Worm (Caenorhabditis elegans) whole organism, L3 larva: ENCODE data around the gene C10G8.3.
A peak's percentile ranks its signal among the peaks of the same experiment; 100 is the strongest.

Experiments used
- R02D3.7 ChIP-seq: fragments of 150-350 bp; optimal IDR thresholded peaks from 2 replicates; lab custom pipeline; 2014; ENCODE audit warnings: missing biosample characterization, missing genetic modification characterization
- ZK546.5 ChIP-seq: sonication (generic microtip); optimal IDR thresholded peaks from 2 replicates; lab custom pipeline; 2017; ENCODE audit warnings: missing biosample characterization, missing genetic modification characterization
- aly-2 ChIP-seq: fragments of 150-350 bp; optimal IDR thresholded peaks from 2 replicates; lab custom pipeline; 2014; ENCODE audit warnings: missing biosample characterization, missing genetic modification characterization
- ama-1 ChIP-seq: fragments of 150-350 bp; optimal IDR thresholded peaks from 2 replicates; lab custom pipeline; 2018
- ceh-16 ChIP-seq: sonication (generic microtip); optimal IDR thresholded peaks from 2 replicates; lab custom pipeline; 2017; ENCODE audit warnings: missing biosample characterization, missing genetic modification characterization
- ceh-28 ChIP-seq: fragments of 150-350 bp; optimal IDR thresholded peaks from 2 replicates; lab custom pipeline; 2014; ENCODE audit warnings: missing biosample characterization, missing genetic modification reagents, missing genetic modification characterization
- ceh-82 ChIP-seq: fragments of 150-350 bp; optimal IDR thresholded peaks from 2 replicates; lab custom pipeline; 2014; ENCODE audit warnings: missing biosample characterization, missing genetic modification characterization
- ceh-9 ChIP-seq: sonication (generic microtip); optimal IDR thresholded peaks from 2 replicates; lab custom pipeline; 2018; ENCODE audit warnings: missing biosample characterization, missing genetic modification characterization
- daf-12 ChIP-seq: fragments of 150-350 bp; optimal IDR thresholded peaks from 2 replicates; lab custom pipeline; 2014; ENCODE audit warnings: missing biosample characterization, missing genetic modification reagents, missing genetic modification characterization
- egl-27 ChIP-seq: sonication (generic microtip); optimal IDR thresholded peaks from 4 replicates; lab custom pipeline; 2017; ENCODE audit warnings: missing biosample characterization, missing genetic modification reagents, missing genetic modification characterization
- egl-5 ChIP-seq: fragments of 150-350 bp; optimal IDR thresholded peaks from 2 replicates; lab custom pipeline; 2017; ENCODE audit warnings: missing biosample characterization, missing genetic modification reagents, missing genetic modification characterization, inconsistent platforms
- elt-1 ChIP-seq: fragments of 150-350 bp; optimal IDR thresholded peaks from 2 replicates; lab custom pipeline; 2014; ENCODE audit warnings: missing biosample characterization, missing genetic modification characterization
- elt-2 ChIP-seq: sonication (generic microtip); optimal IDR thresholded peaks from 2 replicates; lab custom pipeline; 2016; ENCODE audit warnings: missing genetic modification reagents, mild to moderate bottlenecking, missing genetic modification characterization, missing compliant biosample characterization
- elt-3 ChIP-seq, 3 experiments: fragments of 150-350 bp in 1 of 3; sonication (generic microtip) in 2 of 3; optimal IDR thresholded peaks; 2 replicates in 2 of 3; 4 replicates in 1 of 3; lab custom pipeline; 2014 to 2017; ENCODE audit warnings: missing biosample characterization in 3 of 3, missing genetic modification characterization in 3 of 3
- eor-1 ChIP-seq, 2 experiments: fragments of 150-350 bp; optimal IDR thresholded peaks; 2 replicates each; lab custom pipeline; 2014 to 2018; ENCODE audit warnings: missing biosample characterization in 2 of 2, missing genetic modification characterization in 2 of 2
- fkh-10 ChIP-seq: sonication (generic microtip); optimal IDR thresholded peaks from 2 replicates; lab custom pipeline; 2017; ENCODE audit warnings: missing biosample characterization, missing genetic modification reagents, missing genetic modification characterization
- fkh-2 ChIP-seq: fragments of 150-350 bp; optimal IDR thresholded peaks from 2 replicates; lab custom pipeline; 2014; ENCODE audit warnings: missing biosample characterization, missing genetic modification reagents, missing genetic modification characterization
- fos-1 ChIP-seq: fragments of 150-350 bp; optimal IDR thresholded peaks from 2 replicates; lab custom pipeline; 2014; ENCODE audit warnings: missing biosample characterization, missing genetic modification characterization
- hmg-11 ChIP-seq: sonication (generic microtip); optimal IDR thresholded peaks from 2 replicates; lab custom pipeline; 2016; ENCODE audit warnings: missing genetic modification characterization, missing compliant biosample characterization
- jun-1 ChIP-seq: fragments of 150-350 bp; optimal IDR thresholded peaks from 2 replicates; lab custom pipeline; 2014; ENCODE audit warnings: missing biosample characterization, missing genetic modification reagents, missing genetic modification characterization
- lin-15B ChIP-seq: fragments of 150-350 bp; optimal IDR thresholded peaks from 2 replicates; lab custom pipeline; 2014; ENCODE audit warnings: missing biosample characterization, missing genetic modification characterization
- lin-39 ChIP-seq: fragments of 150-350 bp; optimal IDR thresholded peaks from 2 replicates; lab custom pipeline; 2018; ENCODE audit warnings: missing biosample characterization, missing genetic modification reagents, missing genetic modification characterization
- lsy-12 ChIP-seq: sonication (generic microtip); optimal IDR thresholded peaks from 2 replicates; lab custom pipeline; 2016; ENCODE audit warnings: mild to moderate bottlenecking, missing genetic modification characterization, missing compliant biosample characterization
- mdl-1 ChIP-seq: fragments of 150-350 bp; optimal IDR thresholded peaks from 2 replicates; lab custom pipeline; 2014; ENCODE audit warnings: missing biosample characterization, missing genetic modification characterization
- mml-1 ChIP-seq: fragments of 150-350 bp; sonication (generic microtip); optimal IDR thresholded peaks from 3 replicates; lab custom pipeline; 2014; ENCODE audit warnings: missing biosample characterization, missing genetic modification characterization
- nfya-1 ChIP-seq: sonication (generic microtip); optimal IDR thresholded peaks from 2 replicates; lab custom pipeline; 2017; ENCODE audit warnings: missing genetic modification characterization, mild to moderate bottlenecking, missing compliant biosample characterization, antibody characterized with exemption, moderate library complexity; ENCODE audit not compliant: insufficient read depth
- nhr-11 ChIP-seq: fragments of 150-350 bp; optimal IDR thresholded peaks from 2 replicates; lab custom pipeline; 2014; ENCODE audit warnings: missing biosample characterization, missing genetic modification characterization
- nhr-12 ChIP-seq: fragments of 150-350 bp; optimal IDR thresholded peaks from 2 replicates; lab custom pipeline; 2014; ENCODE audit warnings: missing biosample characterization, missing genetic modification characterization
- nhr-23 ChIP-seq: fragments of 150-350 bp; optimal IDR thresholded peaks from 2 replicates; lab custom pipeline; 2014; ENCODE audit warnings: missing biosample characterization, missing genetic modification reagents, missing genetic modification characterization
- nhr-237 ChIP-seq: fragments of 150-350 bp; optimal IDR thresholded peaks from 2 replicates; lab custom pipeline; 2014; ENCODE audit warnings: missing biosample characterization, missing genetic modification characterization
- nhr-25 ChIP-seq: sonication (generic microtip); optimal IDR thresholded peaks from 2 replicates; lab custom pipeline; 2017; ENCODE audit warnings: missing biosample characterization, missing genetic modification characterization
- nhr-28 ChIP-seq: fragments of 150-350 bp; optimal IDR thresholded peaks from 2 replicates; lab custom pipeline; 2014; ENCODE audit warnings: missing biosample characterization, missing genetic modification characterization
- nhr-43 ChIP-seq: sonication (generic microtip); optimal IDR thresholded peaks from 2 replicates; lab custom pipeline; 2016; ENCODE audit warnings: mild to moderate bottlenecking, missing genetic modification characterization, missing compliant biosample characterization; ENCODE audit not compliant: poor library complexity, severe bottlenecking
- nhr-67 ChIP-seq: fragments of 150-350 bp; optimal IDR thresholded peaks from 2 replicates; lab custom pipeline; 2014; ENCODE audit warnings: missing biosample characterization, missing genetic modification characterization
- nhr-76 ChIP-seq: fragments of 150-350 bp; sonication (generic microtip); optimal IDR thresholded peaks from 5 replicates; lab custom pipeline; 2014; ENCODE audit warnings: missing biosample characterization, missing genetic modification characterization
- nhr-77 ChIP-seq: fragments of 150-350 bp; optimal IDR thresholded peaks from 2 replicates; lab custom pipeline; 2014; ENCODE audit warnings: missing biosample characterization, missing genetic modification characterization
- pha-4 ChIP-seq: fragments of 150-350 bp; optimal IDR thresholded peaks from 2 replicates; lab custom pipeline; 2014; ENCODE audit warnings: missing biosample characterization, missing genetic modification reagents, missing genetic modification characterization
- pqm-1 ChIP-seq: fragments of 150-350 bp; optimal IDR thresholded peaks from 2 replicates; lab custom pipeline; 2017; ENCODE audit warnings: missing biosample characterization, missing genetic modification characterization, inconsistent platforms
- sea-2 ChIP-seq: fragments of 150-350 bp; sonication (generic microtip); optimal IDR thresholded peaks from 4 replicates; lab custom pipeline; 2014; ENCODE audit warnings: missing biosample characterization, missing genetic modification reagents, missing genetic modification characterization
- skn-1 ChIP-seq: fragments of 150-350 bp; optimal IDR thresholded peaks from 2 replicates; lab custom pipeline; 2014; ENCODE audit warnings: missing biosample characterization, missing genetic modification characterization
- snpc-4 ChIP-seq: fragments of 150-350 bp; optimal IDR thresholded peaks from 2 replicates; lab custom pipeline; 2014; ENCODE audit warnings: missing biosample characterization, missing genetic modification characterization
- tbx-2 ChIP-seq: sonication (generic microtip); optimal IDR thresholded peaks from 2 replicates; lab custom pipeline; 2016; ENCODE audit warnings: mild to moderate bottlenecking, missing genetic modification characterization, missing compliant biosample characterization
- unc-39 ChIP-seq: sonication (generic microtip); optimal IDR thresholded peaks from 4 replicates; lab custom pipeline; 2017; ENCODE audit warnings: missing biosample characterization, missing genetic modification characterization
- unc-62 ChIP-seq: fragments of 150-350 bp; sonication (generic microtip); optimal IDR thresholded peaks from 4 replicates; lab custom pipeline; 2014; ENCODE audit warnings: missing biosample characterization, missing genetic modification reagents, missing genetic modification characterization
- zag-1 ChIP-seq: fragments of 150-350 bp; optimal IDR thresholded peaks from 2 replicates; lab custom pipeline; 2014; ENCODE audit warnings: missing biosample characterization, missing genetic modification characterization
- ztf-11 ChIP-seq: fragments of 150-350 bp; optimal IDR thresholded peaks from 2 replicates; lab custom pipeline; 2014; ENCODE audit warnings: missing biosample characterization, missing genetic modification characterization
- ztf-4 ChIP-seq: fragments of 150-350 bp; optimal IDR thresholded peaks from 2 replicates; lab custom pipeline; 2014; ENCODE audit warnings: missing biosample characterization, missing genetic modification characterization

C10G8.3 gene

DNA sequence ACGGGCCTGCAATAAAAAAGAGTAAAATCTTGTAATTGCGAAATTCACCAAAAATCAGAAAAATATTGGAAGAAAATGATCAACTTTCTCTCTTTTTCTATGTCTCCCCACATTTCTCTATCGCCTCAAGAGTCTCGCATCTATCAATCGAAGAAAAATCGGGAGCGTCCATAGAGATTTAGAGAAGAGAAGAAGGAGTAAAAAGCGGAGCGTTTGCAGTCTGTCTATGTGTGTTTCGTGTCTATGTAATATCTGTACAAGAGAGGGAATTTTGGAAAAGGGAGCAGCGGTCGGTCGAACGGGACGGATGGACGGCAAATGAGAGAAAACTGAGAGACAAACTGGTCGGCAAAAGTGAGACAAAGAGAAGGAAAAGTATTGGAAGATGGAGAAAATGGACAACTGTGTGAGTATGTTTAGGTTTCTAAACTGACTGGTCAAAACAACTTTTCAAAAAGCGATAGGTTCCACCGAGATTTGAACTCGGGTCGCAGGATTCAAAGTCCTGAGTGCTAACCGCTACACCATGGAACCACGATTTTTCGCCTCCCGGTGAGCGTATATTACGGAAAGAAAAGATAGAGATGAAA is 17.2 kb downstream of the C10G8.3 start:
- peak; percentile 20 for TF ChIP-seq nhr-25 (tag; lab: Kevin White, UChicago)
- TF ChIP-seq ceh-28 (tag; lab: Kevin White, UChicago) = no peak
- no peak for TF ChIP-seq egl-27
- no peak for TF ChIP-seq unc-39 (tag; lab: Kevin White, UChicago)
- TF ChIP-seq R02D3.7 (tag; lab: Kevin White, UChicago) = no peak
- no peak for TF ChIP-seq eor-1 (tag; optimal IDR thresholded peaks at IDR 0.05; lab: Kevin White, UChicago)
- TF ChIP-seq mdl-1 (tag; lab: Kevin White, UChicago) = no peak
- TF ChIP-seq ama-1 (lab: Kevin White, UChicago) = no peak
- TF ChIP-seq daf-12 (tag; lab: Kevin White, UChicago) = no peak
- TF ChIP-seq skn-1 (tag; lab: Kevin White, UChicago) = no peak
- TF ChIP-seq nhr-237 (tag; lab: Kevin White, UChicago) = no peak
- TF ChIP-seq mml-1 (tag; lab: Kevin White, UChicago) = no peak
- no peak for TF ChIP-seq unc-62 (GFP tag; lab: Kevin White, UChicago)
- no peak for TF ChIP-seq nhr-76 (tag; lab: Kevin White, UChicago)
- no peak for TF ChIP-seq fkh-10
- TF ChIP-seq snpc-4 = peak; percentile 91
- TF ChIP-seq zag-1 (tag; lab: Kevin White, UChicago) = no peak
- no peak for TF ChIP-seq fos-1 (tag; lab: Kevin White, UChicago)
- TF ChIP-seq hmg-11 (tag; lab: Kevin White, UChicago) = peak; percentile 33
- TF ChIP-seq nfya-1 (tag; lab: Kevin White, UChicago) = peak; percentile 48
- TF ChIP-seq ceh-9 = no peak
- TF ChIP-seq elt-2 (tag; lab: Kevin White, UChicago) = peak; percentile 58
- TF ChIP-seq lin-39 (tag; lab: Kevin White, UChicago) = peak; percentile 38
- no peak for TF ChIP-seq nhr-67 (tag; lab: Kevin White, UChicago)
- TF ChIP-seq jun-1 = no peak
- no peak for TF ChIP-seq ztf-11 (tag; lab: Kevin White, UChicago)
- TF ChIP-seq tbx-2 (tag; lab: Kevin White, UChicago) = no peak
- TF ChIP-seq pha-4 (tag; lab: Kevin White, UChicago) = peak; percentile 71
- TF ChIP-seq fkh-2 (tag; lab: Kevin White, UChicago) = peak; percentile 92
- no peak for TF ChIP-seq ceh-82 (tag; lab: Kevin White, UChicago)
- no peak for TF ChIP-seq nhr-28 (tag; lab: Kevin White, UChicago)
- TF ChIP-seq nhr-11 (tag; lab: Kevin White, UChicago) = peak; percentile 10
- TF ChIP-seq nhr-77 (tag; lab: Kevin White, UChicago) = no peak
- TF ChIP-seq ZK546.5 (tag; lab: Kevin White, UChicago) = no peak
- peak; percentile 41 for TF ChIP-seq pqm-1 (tag; lab: Kevin White, UChicago)
- TF ChIP-seq ztf-4 (tag; lab: Kevin White, UChicago) = no peak
- peak; percentile 23 for TF ChIP-seq lin-15B
- no peak for TF ChIP-seq egl-5 (tag; lab: Kevin White, UChicago)
- no peak for TF ChIP-seq sea-2 (GFP tag; lab: Kevin White, UChicago)
- peak; percentile 38 for TF ChIP-seq lsy-12 (tag; lab: Kevin White, UChicago)
- TF ChIP-seq elt-3 (tag; optimal IDR thresholded peaks at IDR 0.05; lab: Kevin White, UChicago) = no peak
- TF ChIP-seq nhr-43 (tag; lab: Kevin White, UChicago) = no peak
- TF ChIP-seq elt-1 = no peak
- TF ChIP-seq nhr-23 (tag; lab: Kevin White, UChicago) = peak; percentile 9
- TF ChIP-seq ceh-16 (tag; lab: Kevin White, UChicago) = no peak
- TF ChIP-seq nhr-12 (tag; lab: Kevin White, UChicago) = no peak
- TF ChIP-seq aly-2 = no peak
